Fruit fly (Drosophila melanogaster): ENCODE results near the gene CG17991.

CG17991 gene

dm6 chr3R:27274533-27275447, 33.7 kb downstream of the CG17991 start, which contains the start of gene CG5938:
TSS of gene CG5938 (plus strand) at chr3R:27274794.
- TF ChIP-seq noc (tag; optimal IDR thresholded peaks at IDR 0.05): peak; percentile 24

dm6 chr3R:27279478-27279877, 38.4 kb downstream of the CG17991 start:
- no peak for TF ChIP-seq noc (tag; optimal IDR thresholded peaks at IDR 0.05)

- peak; percentile 92 for TF ChIP-seq noc (tag; optimal IDR thresholded peaks at IDR 0.05)
Measured at dm6 chr3R:27281022-27281810, 40.1 kb downstream of the CG17991 start.

dm6 chr3R:27281811-27282131, 40.7 kb downstream of the CG17991 start:
- TF ChIP-seq noc (tag; optimal IDR thresholded peaks at IDR 0.05): no peak

- peak; percentile 63 for TF ChIP-seq noc (tag; optimal IDR thresholded peaks at IDR 0.05)
Measured at dm6 chr3R:27282286-27282685, 41.2 kb downstream of the CG17991 start, which contains the start of gene mrt. TSS of gene mrt (minus strand) at chr3R:27282661.

dm6 chr3R:27283645-27284044, 42.6 kb downstream of the CG17991 start, which contains the start of gene CG3368:
TSS of gene CG3368 (plus strand) at chr3R:27283780.
- TF ChIP-seq noc (tag; optimal IDR thresholded peaks at IDR 0.05): no peak

dm6 chr3R:27288202-27289135, 47.4 kb downstream of the CG17991 start, which contains the start of the genes bigmax and Hmu:
TSS of gene bigmax (minus strand) at chr3R:27288526.
TSS of gene Hmu (plus strand) at chr3R:27288769.
- TF ChIP-seq noc (tag; optimal IDR thresholded peaks at IDR 0.05): peak; percentile 73

- TF ChIP-seq noc (tag; optimal IDR thresholded peaks at IDR 0.05): peak; percentile 88
Measured at dm6 chr3R:27289638-27290037, 48.6 kb downstream of the CG17991 start.

All from whole organism, larva.